Fruit fly (Drosophila melanogaster) whole organism, adult: Measurements from ENCODE around the gene CG8202.

Experiments used
- CG12768 ChIP-seq: fragments of 200-800 bp; sonication (Bioruptor generic); optimal IDR thresholded peaks from 2 replicates; lab custom pipeline; 2017; ENCODE audit warnings: missing biosample characterization, missing genetic modification characterization, mild to moderate bottlenecking, moderate library complexity, missing genetic modification reagents
- CG1620 ChIP-seq: fragments of 200-800 bp; sonication (Bioruptor generic); optimal IDR thresholded peaks from 2 replicates; lab custom pipeline; 2016; ENCODE audit warnings: missing biosample characterization, missing genetic modification characterization
- CG5204 ChIP-seq: fragments of 200-800 bp; sonication (Bioruptor generic); optimal IDR thresholded peaks from 2 replicates; lab custom pipeline; 2016; ENCODE audit warnings: missing biosample characterization, missing genetic modification characterization
- CG7101 ChIP-seq: fragments of 200-800 bp; sonication (Bioruptor generic); optimal IDR thresholded peaks from 2 replicates; lab custom pipeline; 2018; ENCODE audit warnings: missing biosample characterization, mild to moderate bottlenecking, missing genetic modification characterization, moderate library complexity
- Hr96 ChIP-seq: fragments of 200-800 bp; sonication (Bioruptor generic); optimal IDR thresholded peaks from 2 replicates; lab custom pipeline; 2016; ENCODE audit warnings: missing biosample characterization, missing genetic modification characterization
- Mnt ChIP-seq: fragments of 200-800 bp; sonication (Bioruptor generic); optimal IDR thresholded peaks from 2 replicates; lab custom pipeline; 2016; ENCODE audit warnings: missing biosample characterization, mild to moderate bottlenecking, missing genetic modification characterization
- kay ChIP-seq: fragments of 200-800 bp; sonication (Bioruptor generic); peaks from one replicate; lab custom pipeline; 2016; ENCODE audit warnings: missing biosample characterization, missing genetic modification characterization, borderline replicate concordance
- ovo ChIP-seq: fragments of 200-800 bp; sonication (Bioruptor generic); optimal IDR thresholded peaks from 2 replicates; lab custom pipeline; 2016; ENCODE audit warnings: missing biosample characterization, missing genetic modification characterization
- pad ChIP-seq: fragments of 200-800 bp; sonication (Bioruptor generic); optimal IDR thresholded peaks from 3 replicates; lab custom pipeline; 2017; ENCODE audit warnings: missing biosample characterization, missing genetic modification characterization, mild to moderate bottlenecking, moderate library complexity, missing genetic modification reagents
- tj ChIP-seq: fragments of 200-800 bp; sonication (Bioruptor generic); optimal IDR thresholded peaks from 3 replicates; lab custom pipeline; 2017; ENCODE audit warnings: missing biosample characterization, mild to moderate bottlenecking, missing genetic modification characterization, moderate library complexity
- toe ChIP-seq: fragments of 200-800 bp; sonication (Bioruptor generic); optimal IDR thresholded peaks from 2 replicates; lab custom pipeline; 2016; ENCODE audit warnings: missing biosample characterization, missing genetic modification characterization

- no peak for TF ChIP-seq ovo
- TF ChIP-seq CG5204: no peak
- no peak for TF ChIP-seq CG12768
- TF ChIP-seq Hr96: no peak
- TF ChIP-seq CG7101: no peak
- TF ChIP-seq kay (GFP tag; lab: Kevin White, UChicago): peak; percentile 55
- no peak for TF ChIP-seq CG1620 (GFP tag; lab: Kevin White, UChicago)
- TF ChIP-seq pad (GFP tag; lab: Kevin White, UChicago): no peak
- TF ChIP-seq tj (GFP tag; lab: Kevin White, UChicago): no peak
- TF ChIP-seq Mnt: no peak
- no peak for TF ChIP-seq toe (GFP tag; lab: Kevin White, UChicago)
Measured at dm6 chr3R:8740118-8740517, 8.2 kb downstream of the CG8202 start.
